Fruit fly (Drosophila melanogaster) whole organism, embryonic: ENCODE results near the gene CG10486.

Experiments
- ATbp ChIP-seq: fragments of 200-800 bp; sonication (Bioruptor generic); optimal IDR thresholded peaks from 2 replicates; lab custom pipeline; 2017; ENCODE audit warnings: missing biosample characterization, mild to moderate bottlenecking, missing genetic modification characterization, missing genetic modification reagents
- Aef1 ChIP-seq: fragments of 200-800 bp; sonication (Bioruptor generic); IDR thresholded peaks from 3 replicates; pipeline ENCODE4 v1.3.6; 2022; ENCODE audit warnings: missing biosample characterization, missing genetic modification characterization
- Antp ChIP-seq: fragments of 200-800 bp; sonication (Bioruptor generic); optimal IDR thresholded peaks from 3 replicates; lab custom pipeline; 2016; ENCODE audit warnings: missing biosample characterization, missing genetic modification characterization
- Asciz ChIP-seq: fragments of 200-800 bp; sonication (Bioruptor generic); optimal IDR thresholded peaks from 2 replicates; lab custom pipeline; 2017; ENCODE audit warnings: missing biosample characterization, mild to moderate bottlenecking, missing genetic modification characterization, missing genetic modification reagents
- Atf6 ChIP-seq: fragments of 200-800 bp; sonication (Bioruptor generic); IDR thresholded peaks from 2 replicates; pipeline ENCODE4 v1.3.6; 2022; ENCODE audit warnings: missing biosample characterization, missing genetic modification characterization
- BtbVII ChIP-seq: fragments of 200-800 bp; sonication (Bioruptor generic); optimal IDR thresholded peaks from 3 replicates; lab custom pipeline; 2017; ENCODE audit warnings: missing biosample characterization, mild to moderate bottlenecking, missing genetic modification characterization
- CG10267 ChIP-seq: fragments of 200-800 bp; sonication (Bioruptor generic); optimal IDR thresholded peaks from 2 replicates; lab custom pipeline; 2018; ENCODE audit warnings: missing biosample characterization, mild to moderate bottlenecking, missing genetic modification characterization, moderate library complexity
- CG10366 ChIP-seq: fragments of 200-800 bp; sonication (Bioruptor generic); IDR thresholded peaks from 2 replicates; pipeline ENCODE4 v1.3.6; 2022; ENCODE audit warnings: missing biosample characterization, missing genetic modification characterization
- CG11093 ChIP-seq: fragments of 200-800 bp; sonication (Bioruptor generic); IDR thresholded peaks from 3 replicates; pipeline ENCODE4 v1.3.6; 2022; ENCODE audit warnings: missing biosample characterization, missing genetic modification characterization
- CG11398 ChIP-seq: fragments of 200-800 bp; sonication (Bioruptor generic); optimal IDR thresholded peaks from 2 replicates; lab custom pipeline; 2016; ENCODE audit warnings: missing biosample characterization, missing genetic modification characterization
- CG13123 ChIP-seq: fragments of 200-800 bp; sonication (Bioruptor generic); optimal IDR thresholded peaks from 2 replicates; lab custom pipeline; 2016; ENCODE audit warnings: missing biosample characterization, missing genetic modification characterization
- CG13287 ChIP-seq: fragments of 200-800 bp; sonication (Bioruptor generic); IDR thresholded peaks from 2 replicates; pipeline ENCODE4 v1.3.6; 2022; ENCODE audit warnings: missing biosample characterization, missing genetic modification characterization; ENCODE audit not compliant: partially characterized antibody
- CG1529 ChIP-seq: fragments of 200-800 bp; sonication (Bioruptor generic); optimal IDR thresholded peaks from 3 replicates; lab custom pipeline; 2018; ENCODE audit warnings: missing biosample characterization, missing genetic modification characterization
- CG17186 ChIP-seq: fragments of 200-800 bp; sonication (Bioruptor generic); optimal IDR thresholded peaks from 3 replicates; lab custom pipeline; 2017; ENCODE audit warnings: missing biosample characterization, missing genetic modification reagents, missing genetic modification characterization
- CG17359 ChIP-seq: fragments of 200-800 bp; sonication (Bioruptor generic); optimal IDR thresholded peaks from 3 replicates; lab custom pipeline; 2018; ENCODE audit warnings: missing biosample characterization, mild to moderate bottlenecking, missing genetic modification characterization, moderate library complexity
- CG3163 ChIP-seq: fragments of 200-800 bp; sonication (Bioruptor generic); optimal IDR thresholded peaks from 3 replicates; lab custom pipeline; 2016; ENCODE audit warnings: missing biosample characterization, missing genetic modification characterization
- CG34422 ChIP-seq: fragments of 200-800 bp; sonication (Bioruptor generic); IDR thresholded peaks from 3 replicates; pipeline ENCODE4 v1.3.6; 2022; ENCODE audit warnings: missing biosample characterization, missing genetic modification characterization
- CG4617 ChIP-seq: fragments of 200-800 bp; sonication (Bioruptor generic); optimal IDR thresholded peaks from 3 replicates; lab custom pipeline; 2016; ENCODE audit warnings: missing biosample characterization, missing genetic modification characterization, borderline replicate concordance
- CG6765 ChIP-seq: fragments of 200-800 bp; sonication (Bioruptor generic); optimal IDR thresholded peaks from 3 replicates; lab custom pipeline; 2017; ENCODE audit warnings: missing biosample characterization, mild to moderate bottlenecking, missing genetic modification characterization
- CG7357 ChIP-seq: fragments of 200-800 bp; sonication (Bioruptor generic); IDR thresholded peaks from 3 replicates; pipeline ENCODE4 v1.3.6; 2022; ENCODE audit warnings: missing biosample characterization, missing genetic modification characterization
- CG7556 ChIP-seq: fragments of 200-800 bp; sonication (Bioruptor generic); optimal IDR thresholded peaks from 2 replicates; lab custom pipeline; 2017; ENCODE audit warnings: missing biosample characterization, mild to moderate bottlenecking, missing genetic modification characterization
- CG9727 ChIP-seq: fragments of 200-800 bp; sonication (Bioruptor generic); optimal IDR thresholded peaks from 3 replicates; lab custom pipeline; 2017; ENCODE audit warnings: missing biosample characterization, mild to moderate bottlenecking, missing genetic modification characterization
- CHES-1-like ChIP-seq: fragments of 200-800 bp; sonication (Bioruptor generic); optimal IDR thresholded peaks from 2 replicates; lab custom pipeline; 2016; ENCODE audit warnings: missing biosample characterization, missing genetic modification characterization
- Dref ChIP-seq: fragments of 200-800 bp; sonication (Bioruptor generic); IDR thresholded peaks from 2 replicates; pipeline ENCODE4 v1.3.6; 2022; ENCODE audit warnings: missing biosample characterization, missing genetic modification characterization
- Fer3 ChIP-seq: fragments of 200-800 bp; sonication (Bioruptor generic); optimal IDR thresholded peaks from 2 replicates; lab custom pipeline; 2018; ENCODE audit warnings: missing biosample characterization, mild to moderate bottlenecking, missing genetic modification characterization, moderate library complexity
- HLH3B ChIP-seq: fragments of 200-800 bp; sonication (Bioruptor generic); IDR thresholded peaks from 2 replicates; pipeline ENCODE4 v1.3.6; 2022; ENCODE audit warnings: missing biosample characterization, missing genetic modification characterization
- Hand ChIP-seq: fragments of 200-800 bp; sonication (Bioruptor generic); optimal IDR thresholded peaks from 2 replicates; lab custom pipeline; 2017; ENCODE audit warnings: mild to moderate bottlenecking, missing biosample characterization, missing genetic modification reagents, missing genetic modification characterization
- HmgD ChIP-seq: fragments of 200-800 bp; sonication (Bioruptor generic); optimal IDR thresholded peaks from 3 replicates; lab custom pipeline; 2016; ENCODE audit warnings: missing biosample characterization, missing genetic modification characterization
- NK7.1 ChIP-seq: fragments of 200-800 bp; sonication (Bioruptor generic); optimal IDR thresholded peaks from 3 replicates; lab custom pipeline; 2016; ENCODE audit warnings: missing biosample characterization, missing genetic modification characterization
- Rfx ChIP-seq: fragments of 200-800 bp; sonication (Bioruptor generic); IDR thresholded peaks from 2 replicates; pipeline ENCODE4 v1.3.6; 2022; ENCODE audit warnings: missing biosample characterization, missing genetic modification characterization
- Vsx1 ChIP-seq: fragments of 200-800 bp; sonication (Bioruptor generic); optimal IDR thresholded peaks from 2 replicates; lab custom pipeline; 2017; ENCODE audit warnings: missing biosample characterization, mild to moderate bottlenecking, missing genetic modification characterization, missing genetic modification reagents
- cato ChIP-seq: fragments of 200-800 bp; sonication (Bioruptor generic); optimal IDR thresholded peaks from 2 replicates; lab custom pipeline; 2016; ENCODE audit warnings: missing biosample characterization, missing genetic modification characterization, borderline replicate concordance
- dati ChIP-seq: fragments of 200-800 bp; sonication (Bioruptor generic); IDR thresholded peaks from 2 replicates; pipeline ENCODE4 v1.3.6; 2022; ENCODE audit warnings: missing biosample characterization, missing genetic modification characterization
- dmrt99B ChIP-seq: fragments of 200-800 bp; sonication (Bioruptor generic); optimal IDR thresholded peaks from 2 replicates; lab custom pipeline; 2018; ENCODE audit warnings: missing biosample characterization, mild to moderate bottlenecking, missing genetic modification characterization, moderate library complexity
- emc ChIP-seq: fragments of 200-800 bp; sonication (Bioruptor generic); optimal IDR thresholded peaks from 2 replicates; lab custom pipeline; 2016; ENCODE audit warnings: missing biosample characterization, missing genetic modification characterization
- ftz-f1 ChIP-seq: fragments of 200-800 bp; sonication (Bioruptor generic); optimal IDR thresholded peaks from 2 replicates; lab custom pipeline; 2016; ENCODE audit warnings: missing biosample characterization, missing genetic modification characterization
- fu2 ChIP-seq: fragments of 200-800 bp; sonication (Bioruptor generic); optimal IDR thresholded peaks from 2 replicates; lab custom pipeline; 2016; ENCODE audit warnings: missing biosample characterization, missing genetic modification characterization
- gce ChIP-seq: fragments of 200-800 bp; sonication (Bioruptor generic); IDR thresholded peaks from 3 replicates; pipeline ENCODE4 v1.3.6; 2022; ENCODE audit warnings: missing biosample characterization, missing genetic modification characterization
- gsb ChIP-seq: fragments of 200-800 bp; sonication (Bioruptor generic); IDR thresholded peaks from 2 replicates; pipeline ENCODE4 v1.3.6; 2022; ENCODE audit warnings: missing biosample characterization, missing genetic modification characterization
- insv ChIP-seq, 2 experiments: fragments of 200-800 bp; sonication (Bioruptor generic); optimal IDR thresholded peaks; 3 replicates each; lab custom pipeline; 2016 to 2018; ENCODE audit warnings: missing biosample characterization in 2 of 2, missing genetic modification characterization in 2 of 2
- kay ChIP-seq: fragments of 200-800 bp; sonication (Bioruptor generic); optimal IDR thresholded peaks from 2 replicates; lab custom pipeline; 2016; ENCODE audit warnings: missing biosample characterization, missing genetic modification characterization
- mld ChIP-seq: fragments of 200-800 bp; sonication (Bioruptor generic); IDR thresholded peaks from 3 replicates; pipeline ENCODE4 v1.3.6; 2022; ENCODE audit warnings: missing biosample characterization, missing genetic modification characterization; ENCODE audit not compliant: partially characterized antibody
- onecut ChIP-seq: fragments of 200-800 bp; sonication (Bioruptor generic); IDR thresholded peaks from 2 replicates; pipeline ENCODE4 v1.3.6; 2022; ENCODE audit warnings: missing biosample characterization, missing genetic modification characterization
- pho ChIP-seq: fragments of 200-800 bp; sonication (Bioruptor generic); optimal IDR thresholded peaks from 2 replicates; lab custom pipeline; 2016; ENCODE audit warnings: missing biosample characterization, missing genetic modification characterization
- pzg ChIP-seq: fragments of 200-800 bp; sonication (Bioruptor generic); optimal IDR thresholded peaks from 3 replicates; lab custom pipeline; 2018; ENCODE audit warnings: missing biosample characterization, mild to moderate bottlenecking, missing genetic modification characterization, moderate library complexity
- sens ChIP-seq: fragments of 200-800 bp; sonication (Bioruptor generic); peaks from one replicate; lab custom pipeline; 2016; ENCODE audit warnings: missing biosample characterization, missing genetic modification characterization
- sim ChIP-seq: fragments of 200-800 bp; sonication (Bioruptor generic); IDR thresholded peaks from 2 replicates; pipeline ENCODE4 v1.3.6; 2022; ENCODE audit warnings: missing biosample characterization, missing genetic modification characterization
- sisA ChIP-seq: fragments of 200-800 bp; sonication (Bioruptor generic); IDR thresholded peaks from 2 replicates; pipeline ENCODE4 v1.3.6; 2022; ENCODE audit warnings: missing biosample characterization, missing genetic modification characterization
- tap ChIP-seq: fragments of 200-800 bp; optimal IDR thresholded peaks from 3 replicates; lab custom pipeline; 2019; ENCODE audit warnings: missing biosample characterization, mild to moderate bottlenecking, missing genetic modification characterization, moderate library complexity
- tna ChIP-seq: fragments of 200-800 bp; sonication (Bioruptor generic); IDR thresholded peaks from 2 replicates; pipeline ENCODE4 v1.3.6; 2022; ENCODE audit warnings: missing biosample characterization, missing genetic modification characterization; ENCODE audit not compliant: partially characterized antibody

The CG10486 gene

dm6 chr3L:5869614-5870204 is 36.8 kb downstream of the CG10486 start (continued):
- TF ChIP-seq sim (GFP tag; lab: Robert Waterston, UW) = no peak
- TF ChIP-seq Antp (GFP tag; lab: Kevin White, UChicago) = peak; percentile 76
- peak; percentile 61; the same call in 1 of the 2 replicates for TF ChIP-seq tna (GFP tag; lab: Robert Waterston, UW)
- peak; percentile 34 for TF ChIP-seq CHES-1-like
- TF ChIP-seq CG34422 (GFP tag; lab: Robert Waterston, UW) = peak; percentile 54; the same call in 1 of the 3 replicates
- TF ChIP-seq CG10366 (GFP tag; lab: Robert Waterston, UW) = peak; percentile 78
- peak; percentile 37 for TF ChIP-seq CG3163 (GFP tag; lab: Kevin White, UChicago)
- TF ChIP-seq Dref (GFP tag; lab: Robert Waterston, UW) = 0 out of 2 replicates have a peak, but pooled peaks have one; percentile 8
- TF ChIP-seq CG1529 (GFP tag; lab: Kevin White, UChicago) = no peak
- TF ChIP-seq Atf6 (GFP tag; lab: Robert Waterston, UW) = 0 out of 2 replicates have a peak, but pooled peaks have one; percentile 21
- TF ChIP-seq CG9727 (GFP tag; lab: Kevin White, UChicago) = no peak
- TF ChIP-seq CG10267 = peak; percentile 82
- TF ChIP-seq HmgD (GFP tag; lab: Kevin White, UChicago) = peak; percentile 62
- no peak for TF ChIP-seq CG13123
- TF ChIP-seq pho (GFP tag; lab: Kevin White, UChicago) = peak; percentile 44
- peak; percentile 98 for TF ChIP-seq Aef1 (GFP tag; lab: Robert Waterston, UW)
- peak; percentile 4 for TF ChIP-seq CG17186 (GFP tag; lab: Kevin White, UChicago)
- TF ChIP-seq CG6765 (GFP tag; lab: Kevin White, UChicago) = no peak
- TF ChIP-seq CG7357 = peak; percentile 35; the same call in 1 of the 3 replicates
- peak; percentile 58 for TF ChIP-seq gsb
- peak; percentile 35 for TF ChIP-seq BtbVII (GFP tag; lab: Kevin White, UChicago)
- TF ChIP-seq CG11398 (GFP tag; lab: Kevin White, UChicago) = no peak
- TF ChIP-seq onecut (GFP tag; lab: Robert Waterston, UW) = peak; percentile 75
- peak; percentile 22 for TF ChIP-seq emc (GFP tag; lab: Kevin White, UChicago)
- peak; percentile 71 for TF ChIP-seq HLH3B (GFP tag; lab: Robert Waterston, UW)
- 0 out of 2 replicates have a peak, but pooled peaks have one; percentile 38 for TF ChIP-seq dati
- TF ChIP-seq CG17359 (tag; lab: Kevin White, UChicago) = peak; percentile 86
- peak; percentile 51 for TF ChIP-seq kay
- TF ChIP-seq dmrt99B (tag; lab: Kevin White, UChicago) = peak; percentile 60
- TF ChIP-seq NK7.1 = peak; percentile 39
- TF ChIP-seq CG4617 (GFP tag; lab: Kevin White, UChicago) = peak; percentile 54
- TF ChIP-seq CG7556 (GFP tag; lab: Kevin White, UChicago) = no peak
- peak; percentile 37; the same call in 1 of the 3 replicates for TF ChIP-seq CG11093
- peak; percentile 80 for TF ChIP-seq Fer3 (tag; lab: Kevin White, UChicago)
- no peak for TF ChIP-seq Hand (GFP tag; lab: Kevin White, UChicago)
- TF ChIP-seq sens (GFP tag; lab: Kevin White, UChicago) = peak; percentile 92
- TF ChIP-seq mld (GFP tag; lab: Robert Waterston, UW) = no peak
- peak; percentile 76; the same call in 1 of the 2 replicates for TF ChIP-seq CG13287
- TF ChIP-seq gce (GFP tag; lab: Robert Waterston, UW) = peak; percentile 60; the same call in 2 of the 3 replicates
- TF ChIP-seq sisA (GFP tag; lab: Robert Waterston, UW) = peak; percentile 83
- no peak for TF ChIP-seq Asciz (GFP tag; lab: Kevin White, UChicago)
- TF ChIP-seq Rfx (GFP tag; lab: Robert Waterston, UW) = peak; percentile 94
- peak; percentile 31 for TF ChIP-seq pzg (GFP tag; lab: Kevin White, UChicago)
- peak; percentile 49 for TF ChIP-seq ftz-f1
- peak in 1 of 2 experiments; percentile 70 for TF ChIP-seq insv (GFP tag; optimal IDR thresholded peaks at IDR 0.05; lab: Kevin White, UChicago)
- peak; percentile 12 for TF ChIP-seq ATbp (GFP tag; lab: Kevin White, UChicago)
- TF ChIP-seq tap = peak; percentile 49
- TF ChIP-seq Vsx1 = no peak
- TF ChIP-seq fu2 (GFP tag; lab: Kevin White, UChicago) = no peak
- TF ChIP-seq cato (GFP tag; lab: Kevin White, UChicago) = peak; percentile 6
